Fruit fly (Drosophila melanogaster) whole organism, pupa: ENCODE data around the gene CG1233.

ENCODE experiments used
- CG10348 ChIP-seq: fragments of 200-800 bp; sonication (Bioruptor generic); IDR thresholded peaks from 2 replicates; pipeline ENCODE4 v1.3.6; 2022; ENCODE audit warnings: missing biosample characterization, missing genetic modification characterization
- CG12605 ChIP-seq: fragments of 200-800 bp; sonication (Bioruptor generic); IDR thresholded peaks from 2 replicates; pipeline ENCODE4 v1.3.6; 2022; ENCODE audit warnings: missing biosample characterization, missing genetic modification characterization
- CG13204 ChIP-seq: fragments of 200-800 bp; sonication (Bioruptor generic); optimal IDR thresholded peaks from 2 replicates; lab custom pipeline; 2018; ENCODE audit warnings: missing biosample characterization, mild to moderate bottlenecking, missing genetic modification characterization, moderate library complexity
- CG14655 ChIP-seq: fragments of 200-800 bp; sonication (Bioruptor generic); optimal IDR thresholded peaks from 3 replicates; lab custom pipeline; 2017; ENCODE audit warnings: mild to moderate bottlenecking, missing biosample characterization, missing genetic modification reagents, missing genetic modification characterization
- CG15710 ChIP-seq: fragments of 200-800 bp; sonication (Bioruptor generic); optimal IDR thresholded peaks from 2 replicates; lab custom pipeline; 2018; ENCODE audit warnings: missing biosample characterization, mild to moderate bottlenecking, missing genetic modification characterization, moderate library complexity
- CG17806 ChIP-seq: fragments of 200-800 bp; sonication (Bioruptor generic); optimal IDR thresholded peaks from 2 replicates; lab custom pipeline; 2018; ENCODE audit warnings: missing biosample characterization, mild to moderate bottlenecking, missing genetic modification characterization, moderate library complexity
- CG32121 ChIP-seq: fragments of 200-800 bp; sonication (Bioruptor generic); IDR thresholded peaks from 2 replicates; pipeline ENCODE4 v1.3.6; 2022; ENCODE audit warnings: missing biosample characterization, missing genetic modification characterization
- CG34367 ChIP-seq: fragments of 200-800 bp; sonication (Bioruptor generic); optimal IDR thresholded peaks from 2 replicates; lab custom pipeline; 2018; ENCODE audit warnings: missing biosample characterization, mild to moderate bottlenecking, missing genetic modification characterization
- CG4496 ChIP-seq: fragments of 200-800 bp; sonication (Bioruptor generic); IDR thresholded peaks from 3 replicates; pipeline ENCODE4 v1.3.6; 2022; ENCODE audit warnings: missing biosample characterization, missing genetic modification characterization
- CG8159 ChIP-seq: fragments of 200-800 bp; sonication (Bioruptor generic); optimal IDR thresholded peaks from 3 replicates; lab custom pipeline; 2018; ENCODE audit warnings: missing biosample characterization, mild to moderate bottlenecking, missing genetic modification characterization, moderate library complexity
- CG8301 ChIP-seq: fragments of 200-800 bp; sonication (Bioruptor generic); optimal IDR thresholded peaks from 2 replicates; lab custom pipeline; 2018; ENCODE audit warnings: missing biosample characterization, mild to moderate bottlenecking, missing genetic modification characterization
- CG9948 ChIP-seq: fragments of 200-800 bp; sonication (Bioruptor generic); optimal IDR thresholded peaks from 2 replicates; lab custom pipeline; 2018; ENCODE audit warnings: missing biosample characterization, mild to moderate bottlenecking, missing genetic modification characterization, moderate library complexity
- D1 ChIP-seq: fragments of 200-800 bp; sonication (Bioruptor generic); optimal IDR thresholded peaks from 2 replicates; lab custom pipeline; 2018; ENCODE audit warnings: missing biosample characterization, mild to moderate bottlenecking, missing genetic modification characterization, moderate library complexity
- EcR ChIP-seq: fragments of 200-800 bp; sonication (Bioruptor generic); optimal IDR thresholded peaks from 3 replicates; lab custom pipeline; 2019; ENCODE audit warnings: missing biosample characterization, missing genetic modification characterization, mild to moderate bottlenecking, moderate library complexity, missing genetic modification reagents
- Ets98B ChIP-seq: fragments of 200-800 bp; sonication (Bioruptor generic); IDR thresholded peaks from 2 replicates; pipeline ENCODE4 v1.3.6; 2022; ENCODE audit warnings: missing biosample characterization, missing genetic modification characterization
- Pif1A ChIP-seq: fragments of 200-800 bp; sonication (Bioruptor generic); optimal IDR thresholded peaks from 3 replicates; lab custom pipeline; 2016; ENCODE audit warnings: missing biosample characterization, missing genetic modification characterization
- Pif1B ChIP-seq: fragments of 200-800 bp; sonication (Bioruptor generic); optimal IDR thresholded peaks from 3 replicates; lab custom pipeline; 2016; ENCODE audit warnings: missing biosample characterization, missing genetic modification characterization
- Snoo ChIP-seq: fragments of 200-800 bp; sonication (Bioruptor generic); optimal IDR thresholded peaks from 3 replicates; lab custom pipeline; 2017; ENCODE audit warnings: missing biosample characterization, mild to moderate bottlenecking, missing genetic modification characterization, inconsistent platforms
- fd96Ca ChIP-seq: fragments of 200-800 bp; sonication (Bioruptor generic); IDR thresholded peaks from 3 replicates; pipeline ENCODE4 v1.3.6; 2022; ENCODE audit warnings: missing biosample characterization, missing genetic modification characterization
- gl ChIP-seq: fragments of 200-800 bp; sonication (Bioruptor generic); optimal IDR thresholded peaks from 2 replicates; lab custom pipeline; 2018; ENCODE audit warnings: missing biosample characterization, mild to moderate bottlenecking, missing genetic modification characterization
- rn ChIP-seq: fragments of 200-800 bp; sonication (Bioruptor generic); IDR thresholded peaks from 2 replicates; pipeline ENCODE4 v1.3.6; 2022; ENCODE audit warnings: missing biosample characterization, missing genetic modification characterization

The CG1233 gene

DNA sequence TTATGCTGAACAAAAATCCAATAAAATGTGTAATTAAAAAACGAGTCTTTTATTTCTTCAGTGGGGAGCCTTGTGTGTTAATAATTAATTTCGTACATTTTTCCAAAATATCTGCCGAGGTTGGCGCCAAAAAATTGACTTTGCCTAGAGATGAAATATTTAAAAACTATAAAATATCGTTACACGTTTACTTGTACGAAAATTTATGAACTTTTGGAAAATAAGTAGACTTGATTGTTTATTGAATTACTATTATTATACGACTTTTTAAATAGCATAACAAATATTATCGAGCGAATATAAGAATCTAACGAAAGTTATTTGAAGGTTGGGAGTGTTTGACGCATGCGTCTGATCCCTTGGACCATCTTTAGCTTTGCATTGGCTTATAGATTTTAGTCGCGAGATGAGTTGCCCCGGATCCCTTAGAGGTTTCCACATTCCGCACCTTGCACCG lies 5.2 kb upstream of the CG1233 start, which contains the start of gene CG1231:
Gene CG1231, plus strand, starts transcription at position 407 of the 457 bp plus-strand sequence.
- TF ChIP-seq CG10348 (GFP tag; lab: Robert Waterston, UW): no peak
- no peak for TF ChIP-seq Pif1A (GFP tag; lab: Kevin White, UChicago)
- no peak for TF ChIP-seq gl
- TF ChIP-seq D1: no peak
- no peak for TF ChIP-seq CG13204 (GFP tag; lab: Kevin White, UChicago)
- no peak for TF ChIP-seq EcR (GFP tag; lab: Kevin White, UChicago)
- no peak for TF ChIP-seq CG12605
- TF ChIP-seq Pif1B (GFP tag; lab: Kevin White, UChicago): no peak
- TF ChIP-seq CG8159 (tag; lab: Kevin White, UChicago): no peak
- TF ChIP-seq CG32121 (GFP tag; lab: Robert Waterston, UW): no peak
- TF ChIP-seq CG34367 (tag; lab: Kevin White, UChicago): no peak
- TF ChIP-seq Ets98B (GFP tag; lab: Robert Waterston, UW): no peak
- no peak for TF ChIP-seq CG8301 (tag; lab: Kevin White, UChicago)
- TF ChIP-seq CG17806 (tag; lab: Kevin White, UChicago): no peak
- TF ChIP-seq CG4496 (GFP tag; lab: Robert Waterston, UW): no peak
- no peak for TF ChIP-seq fd96Ca
- no peak for TF ChIP-seq CG14655 (GFP tag; lab: Kevin White, UChicago)

DNA sequence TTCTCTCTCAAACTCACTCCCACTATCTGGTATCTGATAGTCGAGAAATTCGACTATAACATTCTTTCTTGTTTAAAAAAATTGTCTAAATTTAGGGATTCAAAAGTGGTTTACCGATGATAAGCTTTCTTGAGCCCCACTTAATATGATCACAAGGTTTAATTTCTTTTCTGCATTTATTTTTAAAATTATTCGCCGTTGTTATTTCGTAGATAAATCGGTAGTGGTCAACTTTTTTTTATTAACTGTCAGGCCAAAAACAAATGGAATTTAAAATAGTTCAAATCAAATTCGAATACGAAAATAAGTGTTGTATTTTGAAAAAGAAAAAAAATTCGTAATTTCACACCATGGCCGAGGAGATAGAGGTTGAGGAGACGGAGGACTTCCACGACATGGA lies 3.6 kb upstream of the CG1233 start, which contains the start of gene Roc1b:
Gene Roc1b, plus strand, starts transcription at position 301 of the 400 bp plus-strand sequence.
- TF ChIP-seq CG12605 (no peak), CG8301 (tag; lab: Kevin White, UChicago) (no peak), CG4496 (GFP tag; lab: Robert Waterston, UW) (no peak), CG34367 (tag; lab: Kevin White, UChicago) (no peak), rn (no peak), CG15710 (tag; lab: Kevin White, UChicago) (no peak), CG14655 (GFP tag; lab: Kevin White, UChicago) (no peak), Snoo (no peak), CG9948 (tag; lab: Kevin White, UChicago) (no peak), Pif1B (GFP tag; lab: Kevin White, UChicago) (no peak)

DNA sequence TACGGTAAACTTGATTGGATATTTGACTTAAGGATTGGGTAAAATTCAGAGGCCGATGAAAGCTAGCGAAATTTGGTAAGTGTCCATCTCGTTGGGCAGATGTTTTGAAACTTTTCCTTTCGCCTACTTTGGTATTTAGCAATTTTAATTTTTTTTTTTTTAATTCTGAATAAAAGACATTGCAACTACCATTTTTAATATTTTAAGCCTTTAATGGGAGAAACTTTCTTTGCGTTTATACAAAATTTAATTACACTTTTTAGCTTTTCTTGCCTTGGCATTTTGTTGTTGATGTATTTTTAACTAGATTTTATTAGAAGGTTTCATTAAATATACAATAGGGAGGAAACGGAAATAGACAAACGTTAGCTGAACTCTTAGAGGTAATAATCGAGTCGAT lies 5.1 kb downstream of the CG1233 start, which contains the start of gene CG13884:
Gene CG13884, minus strand, starts transcription at position 101 of the 400 bp plus-strand sequence.
- TF ChIP-seq CG13204 (GFP tag; lab: Kevin White, UChicago): no peak
- TF ChIP-seq Pif1A (GFP tag; lab: Kevin White, UChicago): no peak
- no peak for TF ChIP-seq CG12605
- no peak for TF ChIP-seq rn
- TF ChIP-seq CG34367 (tag; lab: Kevin White, UChicago): no peak
- no peak for TF ChIP-seq CG9948 (tag; lab: Kevin White, UChicago)
- TF ChIP-seq, all 21 proteins: peak for 0

DNA sequence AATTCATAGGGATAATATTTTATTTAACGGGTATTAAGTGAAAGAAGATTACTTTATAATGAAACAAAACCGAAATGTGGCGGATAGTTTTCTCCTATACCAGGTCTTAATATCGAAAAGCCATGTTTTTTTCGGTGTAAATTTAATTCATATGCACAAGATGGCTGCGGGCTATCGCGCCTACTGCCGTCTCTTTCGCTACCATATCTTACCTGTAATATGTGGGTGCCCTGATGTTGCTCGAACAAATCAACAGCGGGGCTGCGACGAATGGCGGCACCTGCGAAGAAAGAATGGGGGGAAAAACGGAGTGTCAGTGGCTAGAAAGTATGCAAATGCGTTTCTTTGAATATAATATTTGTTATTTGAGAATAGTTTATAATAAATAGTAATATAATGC lies 10.0 kb downstream of the CG1233 start:
- TF ChIP-seq CG8159 (tag; lab: Kevin White, UChicago): no peak

DNA sequence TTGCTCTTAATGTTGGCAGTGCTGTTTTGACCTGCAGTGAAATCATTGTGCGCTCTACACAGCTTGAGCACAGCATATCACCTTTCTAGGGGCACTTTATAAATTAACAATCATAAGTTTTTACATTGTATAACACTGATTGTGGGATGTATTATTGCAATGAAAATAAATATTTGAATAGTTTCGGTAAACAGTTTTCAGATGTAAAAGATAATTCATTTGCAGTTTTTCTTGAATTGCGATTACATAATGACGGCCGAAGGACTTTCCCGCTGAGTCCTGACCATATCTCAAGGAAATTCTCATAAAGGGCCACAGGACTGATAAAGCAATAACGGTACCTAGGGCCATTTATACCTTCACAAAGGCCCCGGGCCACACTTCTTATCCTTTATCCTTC lies 13.3 kb downstream of the CG1233 start:
- no peak for TF ChIP-seq EcR (GFP tag; lab: Kevin White, UChicago)
- no peak for TF ChIP-seq CG10348 (GFP tag; lab: Robert Waterston, UW)
- TF ChIP-seq CG12605: no peak
- TF ChIP-seq CG9948 (tag; lab: Kevin White, UChicago): no peak
- no peak for TF ChIP-seq CG17806 (tag; lab: Kevin White, UChicago)
- no peak for TF ChIP-seq CG15710 (tag; lab: Kevin White, UChicago)
- no peak for TF ChIP-seq CG32121 (GFP tag; lab: Robert Waterston, UW)
- no peak for TF ChIP-seq Pif1B (GFP tag; lab: Kevin White, UChicago)
- TF ChIP-seq D1: no peak
- TF ChIP-seq Ets98B (GFP tag; lab: Robert Waterston, UW): no peak
- TF ChIP-seq fd96Ca: no peak
- TF ChIP-seq gl: no peak
- TF ChIP-seq Snoo: no peak
- no peak for TF ChIP-seq CG13204 (GFP tag; lab: Kevin White, UChicago)
- TF ChIP-seq CG34367 (tag; lab: Kevin White, UChicago): no peak
- no peak for TF ChIP-seq CG8159 (tag; lab: Kevin White, UChicago)
- no peak for TF ChIP-seq Pif1A (GFP tag; lab: Kevin White, UChicago)
- no peak for TF ChIP-seq CG4496 (GFP tag; lab: Robert Waterston, UW)
- TF ChIP-seq rn: no peak

DNA sequence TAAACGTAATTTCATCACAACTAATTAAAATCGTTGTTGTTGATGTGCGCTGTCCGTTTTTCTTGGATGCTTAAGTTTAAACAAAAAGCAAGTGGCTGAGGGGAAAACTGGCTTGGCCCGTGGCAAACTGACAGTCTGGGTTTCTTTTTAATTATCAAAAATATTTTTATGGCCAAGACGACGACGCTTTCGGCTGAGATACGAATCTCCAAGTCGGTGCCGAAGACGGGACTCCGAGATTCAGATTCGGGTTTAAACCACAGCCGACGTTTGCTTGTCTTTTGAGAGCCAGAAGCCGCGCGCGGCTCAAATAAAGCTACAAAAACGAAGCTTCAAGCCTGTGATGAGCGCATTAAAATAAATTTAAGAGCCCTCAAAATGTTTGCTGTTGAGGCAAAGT lies 14.4 kb downstream of the CG1233 start:
- TF ChIP-seq rn (no peak), EcR (GFP tag; lab: Kevin White, UChicago) (no peak), CG4496 (GFP tag; lab: Robert Waterston, UW) (no peak), CG10348 (GFP tag; lab: Robert Waterston, UW) (no peak), CG8159 (tag; lab: Kevin White, UChicago) (no peak), Pif1A (GFP tag; lab: Kevin White, UChicago) (no peak), CG8301 (tag; lab: Kevin White, UChicago) (no peak), CG9948 (tag; lab: Kevin White, UChicago) (no peak), Snoo (no peak), CG15710 (tag; lab: Kevin White, UChicago) (no peak), fd96Ca (no peak), CG13204 (GFP tag; lab: Kevin White, UChicago) (no peak), gl (no peak), CG34367 (tag; lab: Kevin White, UChicago) (no peak), Pif1B (GFP tag; lab: Kevin White, UChicago) (no peak), CG14655 (GFP tag; lab: Kevin White, UChicago) (no peak), CG32121 (GFP tag; lab: Robert Waterston, UW) (no peak), Ets98B (GFP tag; lab: Robert Waterston, UW) (no peak), CG17806 (tag; lab: Kevin White, UChicago) (no peak), CG12605 (no peak)
